Fruit fly (Drosophila melanogaster): ENCODE data around the gene Ass.

- TF ChIP-seq kay (GFP tag; ENCODE audit: borderline replicate concordance) (no peak), Hr96 (GFP tag; optimal IDR thresholded peaks at IDR 0.05) (no peak), CG7045 (GFP tag; optimal IDR thresholded peaks at IDR 0.05) (no peak), cnc (optimal IDR thresholded peaks at IDR 0.05) (no peak), Crg-1 (GFP tag; optimal IDR thresholded peaks at IDR 0.05) (no peak), CG14711 (tag; optimal IDR thresholded peaks at IDR 0.05) (no peak), Mnt (GFP tag; optimal IDR thresholded peaks at IDR 0.05) (no peak), CG7101 (tag; optimal IDR thresholded peaks at IDR 0.05) (no peak), CG11617 (GFP tag; optimal IDR thresholded peaks at IDR 0.05) (no peak), toe (GFP tag; optimal IDR thresholded peaks at IDR 0.05) (no peak), CG5204 (GFP tag; optimal IDR thresholded peaks at IDR 0.05) (no peak), pad (GFP tag; optimal IDR thresholded peaks at IDR 0.05) (no peak)
Observed at dm6 chr3R:6663289-6663666, 19.0 kb upstream of the Ass start.
